Worm (Caenorhabditis elegans): Measurements from ENCODE around the gene sri-57.

- TF ChIP-seq zfp-2 (tag; optimal IDR thresholded peaks at IDR 0.05) (no peak), aly-2 (tag; optimal IDR thresholded peaks at IDR 0.05) (no peak), F26F4.8 (GFP tag; conservative IDR thresholded peaks at IDR 0.05) (no peak), ceh-32 (tag; optimal IDR thresholded peaks at IDR 0.05; ENCODE audit: poor library complexity) (no peak)
Observed at ce11 chrII:2700229-2700628, 28.0 kb upstream of the sri-57 start, which contains the start of gene sri-61.
